Fruit fly (Drosophila melanogaster) whole organism, embryonic: Measurements from ENCODE around the gene CG13392.
A peak's percentile ranks its signal among the peaks of the same experiment; 100 is the strongest.

Experiments
- ATbp ChIP-seq: fragments of 200-800 bp; sonication (Bioruptor generic); optimal IDR thresholded peaks from 2 replicates; lab custom pipeline; 2017; ENCODE audit warnings: missing biosample characterization, mild to moderate bottlenecking, missing genetic modification characterization, missing genetic modification reagents
- CG10543 ChIP-seq: fragments of 200-800 bp; sonication (Bioruptor generic); optimal IDR thresholded peaks from 3 replicates; lab custom pipeline; 2017; ENCODE audit warnings: missing biosample characterization, mild to moderate bottlenecking, missing genetic modification characterization, moderate library complexity
- CG15073 ChIP-seq: fragments of 200-800 bp; sonication (Bioruptor generic); optimal IDR thresholded peaks from 2 replicates; lab custom pipeline; 2016; ENCODE audit warnings: missing biosample characterization, missing genetic modification characterization
- CG15269 ChIP-seq: fragments of 200-800 bp; sonication (Bioruptor generic); optimal IDR thresholded peaks from 2 replicates; lab custom pipeline; 2018; ENCODE audit warnings: missing biosample characterization, mild to moderate bottlenecking, missing genetic modification characterization, moderate library complexity
- CG1602 ChIP-seq: fragments of 200-800 bp; sonication (Bioruptor generic); optimal IDR thresholded peaks from 3 replicates; lab custom pipeline; 2016; ENCODE audit warnings: missing biosample characterization, missing genetic modification characterization
- CG16863 ChIP-seq: fragments of 200-800 bp; sonication (Bioruptor generic); optimal IDR thresholded peaks from 3 replicates; lab custom pipeline; 2016; ENCODE audit warnings: missing biosample characterization, missing genetic modification characterization
- CG2120 ChIP-seq: fragments of 200-800 bp; sonication (Bioruptor generic); optimal IDR thresholded peaks from 3 replicates; lab custom pipeline; 2016; ENCODE audit warnings: missing biosample characterization, missing genetic modification characterization
- CG34422 ChIP-seq: fragments of 200-800 bp; sonication (Bioruptor generic); IDR thresholded peaks from 3 replicates; pipeline ENCODE4 v1.3.6; 2022; ENCODE audit warnings: missing biosample characterization, missing genetic modification characterization
- CG7556 ChIP-seq: fragments of 200-800 bp; sonication (Bioruptor generic); optimal IDR thresholded peaks from 2 replicates; lab custom pipeline; 2017; ENCODE audit warnings: missing biosample characterization, mild to moderate bottlenecking, missing genetic modification characterization
- CG8281 ChIP-seq: fragments of 200-800 bp; sonication (Bioruptor generic); optimal IDR thresholded peaks from 2 replicates; lab custom pipeline; 2018; ENCODE audit warnings: missing biosample characterization, mild to moderate bottlenecking, missing genetic modification characterization, moderate library complexity
- CG8359 ChIP-seq: fragments of 200-800 bp; sonication (Bioruptor generic); optimal IDR thresholded peaks from 2 replicates; lab custom pipeline; 2017; ENCODE audit warnings: missing biosample characterization, mild to moderate bottlenecking, missing genetic modification characterization, borderline replicate concordance
- CG9609 ChIP-seq: fragments of 200-800 bp; sonication (Bioruptor generic); optimal IDR thresholded peaks from 3 replicates; lab custom pipeline; 2016; ENCODE audit warnings: missing biosample characterization, missing genetic modification characterization
- CG9797 ChIP-seq: fragments of 200-800 bp; sonication (Bioruptor generic); optimal IDR thresholded peaks from 3 replicates; lab custom pipeline; 2018; ENCODE audit warnings: missing biosample characterization, mild to moderate bottlenecking, missing genetic modification characterization
- CHES-1-like ChIP-seq: fragments of 200-800 bp; sonication (Bioruptor generic); optimal IDR thresholded peaks from 2 replicates; lab custom pipeline; 2016; ENCODE audit warnings: missing biosample characterization, missing genetic modification characterization
- Eip74EF ChIP-seq, 2 experiments: fragments of 200-800 bp in 1 of 2; fragments of >200 bp in 1 of 2; sonication (Bioruptor generic) in 1 of 2; optimal IDR thresholded peaks; 2 replicates each; lab custom pipeline; 2017 to 2019; ENCODE audit warnings: missing biosample characterization in 2 of 2, missing genetic modification characterization in 2 of 2, mild to moderate bottlenecking in 1 of 2, moderate library complexity in 1 of 2
- Fer1 ChIP-seq: fragments of 200-800 bp; sonication (Bioruptor generic); optimal IDR thresholded peaks from 2 replicates; lab custom pipeline; 2017; ENCODE audit warnings: missing biosample characterization, mild to moderate bottlenecking, missing genetic modification characterization
- H15 ChIP-seq: fragments of 200-800 bp; sonication (Bioruptor generic); IDR thresholded peaks from 3 replicates; pipeline ENCODE4 v1.3.6; 2022; ENCODE audit warnings: missing biosample characterization, missing genetic modification characterization
- HLHmδ ChIP-seq: fragments of 200-800 bp; sonication (Bioruptor generic); optimal IDR thresholded peaks from 2 replicates; lab custom pipeline; 2018; ENCODE audit warnings: missing biosample characterization, mild to moderate bottlenecking, missing genetic modification characterization, moderate library complexity
- Hr39 ChIP-seq: fragments of >200 bp; optimal IDR thresholded peaks from 2 replicates; lab custom pipeline; 2017
- Kr ChIP-seq: fragments of 200-800 bp; sonication (Bioruptor generic); optimal IDR thresholded peaks from 2 replicates; lab custom pipeline; 2017; ENCODE audit warnings: missing biosample characterization, mild to moderate bottlenecking, missing genetic modification characterization
- MTF-1 ChIP-seq: fragments of 200-800 bp; sonication (Bioruptor generic); optimal IDR thresholded peaks from 2 replicates; lab custom pipeline; 2018; ENCODE audit warnings: missing biosample characterization, mild to moderate bottlenecking, missing genetic modification characterization, borderline replicate concordance
- Oaz ChIP-seq: fragments of 200-800 bp; sonication (Bioruptor generic); IDR thresholded peaks from 2 replicates; pipeline ENCODE4 v1.3.6; 2022; ENCODE audit warnings: missing biosample characterization, missing genetic modification characterization
- Opbp ChIP-seq: fragments of 200-800 bp; sonication (Bioruptor generic); IDR thresholded peaks from 3 replicates; pipeline ENCODE4 v1.3.6; 2022; ENCODE audit warnings: missing biosample characterization, missing genetic modification characterization; ENCODE audit not compliant: partially characterized antibody
- Ravus ChIP-seq: fragments of 200-800 bp; sonication (Bioruptor generic); IDR thresholded peaks from 2 replicates; pipeline ENCODE4 v1.3.6; 2022; ENCODE audit warnings: missing biosample characterization, missing genetic modification characterization
- Xrp1 ChIP-seq: fragments of 200-800 bp; sonication (Bioruptor generic); IDR thresholded peaks from 2 replicates; pipeline ENCODE4 v1.3.6; 2022; ENCODE audit warnings: missing biosample characterization, missing genetic modification characterization
- az2 ChIP-seq: fragments of 200-800 bp; sonication (Bioruptor generic); optimal IDR thresholded peaks from 3 replicates; lab custom pipeline; 2016; ENCODE audit warnings: missing biosample characterization, missing genetic modification characterization
- chinmo ChIP-seq: fragments of 200-800 bp; sonication (Bioruptor generic); IDR thresholded peaks from 4 replicates; pipeline ENCODE4 v1.3.6; 2022; ENCODE audit warnings: missing biosample characterization, missing genetic modification characterization; ENCODE audit not compliant: partially characterized antibody
- croc ChIP-seq: fragments of 200-800 bp; sonication (Bioruptor generic); conservative IDR thresholded peaks from 3 replicates; pipeline ENCODE4 v1.3.6; 2022; ENCODE audit warnings: missing biosample characterization, missing genetic modification characterization
- fu2 ChIP-seq: fragments of 200-800 bp; sonication (Bioruptor generic); optimal IDR thresholded peaks from 2 replicates; lab custom pipeline; 2016; ENCODE audit warnings: missing biosample characterization, missing genetic modification characterization
- gcm ChIP-seq: fragments of 200-800 bp; sonication (Bioruptor generic); optimal IDR thresholded peaks from 2 replicates; lab custom pipeline; 2019; ENCODE audit warnings: missing biosample characterization, mild to moderate bottlenecking, missing genetic modification characterization, moderate library complexity
- gro ChIP-seq: fragments of 200-800 bp; sonication (Bioruptor generic); optimal IDR thresholded peaks from 2 replicates; lab custom pipeline; 2016; ENCODE audit warnings: missing biosample characterization, missing genetic modification characterization
- hbn ChIP-seq: fragments of 200-800 bp; sonication (Bioruptor generic); IDR thresholded peaks from 2 replicates; pipeline ENCODE4 v1.3.6; 2022; ENCODE audit warnings: missing biosample characterization, missing genetic modification characterization; ENCODE audit not compliant: partially characterized antibody
- lbe ChIP-seq: fragments of 200-800 bp; sonication (Bioruptor generic); optimal IDR thresholded peaks from 2 replicates; lab custom pipeline; 2016; ENCODE audit warnings: missing biosample characterization, mild to moderate bottlenecking, missing genetic modification characterization
- lilli ChIP-seq: fragments of 200-800 bp; sonication (Bioruptor generic); optimal IDR thresholded peaks from 3 replicates; lab custom pipeline; 2016; ENCODE audit warnings: missing biosample characterization, missing genetic modification characterization
- nmo ChIP-seq: fragments of 200-800 bp; sonication (Bioruptor generic); optimal IDR thresholded peaks from 2 replicates; lab custom pipeline; 2018; ENCODE audit warnings: missing biosample characterization, mild to moderate bottlenecking, missing genetic modification characterization, moderate library complexity
- pnt ChIP-seq: fragments of 200-800 bp; sonication (Bioruptor generic); optimal IDR thresholded peaks from 3 replicates; lab custom pipeline; 2016; ENCODE audit warnings: missing biosample characterization, missing genetic modification characterization
- pzg ChIP-seq: fragments of 200-800 bp; sonication (Bioruptor generic); optimal IDR thresholded peaks from 3 replicates; lab custom pipeline; 2018; ENCODE audit warnings: missing biosample characterization, mild to moderate bottlenecking, missing genetic modification characterization, moderate library complexity
- ranshi ChIP-seq: fragments of 200-800 bp; sonication (Bioruptor generic); IDR thresholded peaks from 2 replicates; pipeline ENCODE4 v1.3.6; 2022; ENCODE audit warnings: missing biosample characterization, missing genetic modification characterization
- sens ChIP-seq: fragments of 200-800 bp; sonication (Bioruptor generic); peaks from one replicate; lab custom pipeline; 2016; ENCODE audit warnings: missing biosample characterization, missing genetic modification characterization
- seq ChIP-seq: fragments of 200-800 bp; sonication (Bioruptor generic); IDR thresholded peaks from 2 replicates; pipeline ENCODE4 v1.3.6; 2022; ENCODE audit warnings: missing biosample characterization, missing genetic modification characterization
- sim ChIP-seq: fragments of 200-800 bp; sonication (Bioruptor generic); IDR thresholded peaks from 2 replicates; pipeline ENCODE4 v1.3.6; 2022; ENCODE audit warnings: missing biosample characterization, missing genetic modification characterization
- slou ChIP-seq: fragments of 200-800 bp; sonication (Bioruptor generic); optimal IDR thresholded peaks from 3 replicates; lab custom pipeline; 2016; ENCODE audit warnings: missing biosample characterization, missing genetic modification characterization
- tgo ChIP-seq: fragments of 200-800 bp; sonication (Bioruptor generic); IDR thresholded peaks from 3 replicates; pipeline ENCODE4 v1.3.6; 2022; ENCODE audit warnings: missing biosample characterization, missing genetic modification characterization
- tll ChIP-seq, 2 experiments: fragments of 200-800 bp in 1 of 2; fragments of >200 bp in 1 of 2; sonication (Bioruptor generic) in 1 of 2; optimal IDR thresholded peaks; 2 replicates each; lab custom pipeline; 2017 to 2019; ENCODE audit warnings: missing biosample characterization in 2 of 2, missing genetic modification characterization in 2 of 2, mild to moderate bottlenecking in 1 of 2, moderate library complexity in 1 of 2
- vvl ChIP-seq: fragments of 200-800 bp; sonication (Bioruptor generic); IDR thresholded peaks from 2 replicates; pipeline ENCODE4 v1.3.6; 2022; ENCODE audit warnings: missing biosample characterization, missing genetic modification characterization
- z ChIP-seq: fragments of 200-800 bp; sonication (Bioruptor generic); IDR thresholded peaks from 3 replicates; pipeline ENCODE4 v1.3.6; 2022; ENCODE audit warnings: missing biosample characterization, missing genetic modification characterization
- zen ChIP-seq: fragments of 200-800 bp; sonication (Bioruptor generic); optimal IDR thresholded peaks from 3 replicates; lab custom pipeline; 2018; ENCODE audit warnings: missing biosample characterization, mild to moderate bottlenecking, missing genetic modification characterization, moderate library complexity
- zf30C ChIP-seq: fragments of 200-800 bp; sonication (Bioruptor generic); optimal IDR thresholded peaks from 3 replicates; lab custom pipeline; 2018; ENCODE audit warnings: missing biosample characterization, mild to moderate bottlenecking, missing genetic modification characterization
- zfh2 ChIP-seq: fragments of 200-800 bp; sonication (Bioruptor generic); optimal IDR thresholded peaks from 2 replicates; lab custom pipeline; 2016; ENCODE audit warnings: missing biosample characterization, missing genetic modification characterization

CG13392 gene

DNA sequence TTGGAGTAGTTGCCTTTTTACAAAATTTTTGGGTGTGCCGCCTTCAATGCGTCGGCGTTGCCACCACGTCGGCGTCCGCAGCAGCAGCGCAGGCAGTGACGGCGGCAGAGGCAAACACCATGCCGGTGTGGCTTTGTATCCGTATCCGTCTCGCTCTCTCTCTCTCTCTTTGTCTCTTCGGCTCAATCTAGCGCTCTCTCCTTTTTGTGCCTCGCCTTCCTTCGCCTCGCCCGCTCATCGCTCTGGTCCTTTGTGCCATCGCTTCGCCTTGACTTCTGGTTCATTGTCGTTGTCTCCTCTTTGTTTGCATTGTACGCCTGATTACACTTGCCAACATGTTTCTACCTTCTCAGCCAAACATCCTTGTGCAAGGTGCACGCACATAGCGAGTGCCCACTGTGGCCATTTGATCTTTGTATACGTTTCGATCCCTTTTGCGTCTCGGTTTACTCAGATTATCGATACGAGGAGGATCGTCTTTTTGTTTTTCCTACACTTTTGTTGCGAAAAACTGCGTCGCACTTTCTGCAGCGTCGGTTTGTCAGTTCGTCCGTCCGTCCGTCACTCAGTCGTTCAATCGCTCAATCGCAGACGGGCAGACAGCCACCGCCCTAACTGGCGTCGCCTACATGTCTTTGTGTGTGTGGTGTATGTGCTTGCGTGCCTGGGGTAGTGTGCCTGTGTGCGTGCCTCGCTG is 33.9 kb upstream of the CG13392 start (continued):
- TF ChIP-seq Kr (GFP tag; lab: Kevin White, UChicago) (no peak), CHES-1-like (no peak), CG34422 (GFP tag; lab: Robert Waterston, UW) (peak; percentile 43; the same call in 1 of the 3 replicates), gro (GFP tag; lab: Kevin White, UChicago) (peak; percentile 24), CG9609 (GFP tag; lab: Kevin White, UChicago) (peak; percentile 25), tll (GFP tag; optimal IDR thresholded peaks at IDR 0.05; lab: Kevin White, UChicago) (peak in 1 of 2 experiments; percentile 99), pzg (peak; percentile 11), CG2120 (peak; percentile 34), CG1602 (GFP tag; lab: Kevin White, UChicago) (no peak), tgo (GFP tag; lab: Robert Waterston, UW) (no peak), CG15073 (no peak), nmo (no peak), Xrp1 (peak; percentile 36; the same call in 1 of the 2 replicates), CG9797 (GFP tag; lab: Kevin White, UChicago) (no peak), chinmo (GFP tag; lab: Robert Waterston, UW) (0 out of 4 replicates have a peak, but pooled peaks have one; percentile 16), croc (GFP tag; lab: Robert Waterston, UW) (no peak), CG8359 (GFP tag; lab: Kevin White, UChicago) (no peak), zfh2 (peak; percentile 2), CG16863 (no peak), sim (0 out of 2 replicates have a peak, but pooled peaks have one; percentile 5), HLHmδ (peak; percentile 58), z (GFP tag; lab: Robert Waterston, UW) (peak; percentile 70; the same call in 2 of the 3 replicates), CG8281 (tag; lab: Kevin White, UChicago) (peak; percentile 100), lbe (GFP tag; lab: Kevin White, UChicago) (peak; percentile 55), Opbp (peak; percentile 11; the same call in 1 of the 3 replicates), seq (GFP tag; lab: Robert Waterston, UW) (no peak), hbn (0 out of 2 replicates have a peak, but pooled peaks have one; percentile 15), sens (peak; percentile 72), CG7556 (GFP tag; lab: Kevin White, UChicago) (no peak), lilli (GFP tag; lab: Kevin White, UChicago) (peak; percentile 23), pnt (no peak), Oaz (no peak), gcm (GFP tag; lab: Kevin White, UChicago) (peak; percentile 21), CG15269 (no peak), fu2 (GFP tag; lab: Kevin White, UChicago) (no peak), slou (GFP tag; lab: Kevin White, UChicago) (no peak), Ravus (GFP tag; lab: Robert Waterston, UW) (no peak), MTF-1 (GFP tag; lab: Kevin White, UChicago) (no peak), vvl (GFP tag; lab: Robert Waterston, UW) (no peak), Eip74EF (GFP tag; optimal IDR thresholded peaks at IDR 0.05; lab: Kevin White, UChicago) (no peak), H15 (GFP tag; lab: Robert Waterston, UW) (no peak), ranshi (GFP tag; lab: Robert Waterston, UW) (no peak), Fer1 (no peak), zf30C (no peak), Hr39 (lab: Kevin White, UChicago) (no peak), CG10543 (GFP tag; lab: Kevin White, UChicago) (peak; percentile 26), ATbp (GFP tag; lab: Kevin White, UChicago) (no peak), az2 (GFP tag; lab: Kevin White, UChicago) (no peak), zen (peak; percentile 39)
